Fruit fly (Drosophila melanogaster) whole organism, embryonic: ENCODE data around the gene CG14282.

Experiments used
- Aef1 ChIP-seq: fragments of 200-800 bp; sonication (Bioruptor generic); IDR thresholded peaks from 3 replicates; pipeline ENCODE4 v1.3.6; 2022; ENCODE audit warnings: missing biosample characterization, missing genetic modification characterization
- CG10209 ChIP-seq: fragments of 200-800 bp; sonication (Bioruptor generic); optimal IDR thresholded peaks from 3 replicates; lab custom pipeline; 2017; ENCODE audit warnings: missing biosample characterization, mild to moderate bottlenecking, missing genetic modification characterization, missing genetic modification reagents
- CG10979 ChIP-seq: fragments of 200-800 bp; sonication (Bioruptor generic); optimal IDR thresholded peaks from 2 replicates; lab custom pipeline; 2018; ENCODE audit warnings: missing biosample characterization, mild to moderate bottlenecking, missing genetic modification characterization, moderate library complexity
- CG11398 ChIP-seq: fragments of 200-800 bp; sonication (Bioruptor generic); optimal IDR thresholded peaks from 2 replicates; lab custom pipeline; 2016; ENCODE audit warnings: missing biosample characterization, missing genetic modification characterization
- CG13775 ChIP-seq: fragments of 200-800 bp; sonication (Bioruptor generic); optimal IDR thresholded peaks from 3 replicates; lab custom pipeline; 2017; ENCODE audit warnings: missing biosample characterization, mild to moderate bottlenecking, missing genetic modification characterization
- CG14050 ChIP-seq: fragments of 200-800 bp; sonication (Bioruptor generic); IDR thresholded peaks from 3 replicates; pipeline ENCODE4 v1.3.6; 2022; ENCODE audit warnings: missing biosample characterization, missing genetic modification characterization
- CG14965 ChIP-seq: fragments of 200-800 bp; sonication (Bioruptor generic); optimal IDR thresholded peaks from 2 replicates; lab custom pipeline; 2016; ENCODE audit warnings: missing biosample characterization, missing genetic modification characterization, borderline replicate concordance
- CG15073 ChIP-seq: fragments of 200-800 bp; sonication (Bioruptor generic); optimal IDR thresholded peaks from 2 replicates; lab custom pipeline; 2016; ENCODE audit warnings: missing biosample characterization, missing genetic modification characterization
- CG18011 ChIP-seq: fragments of 200-800 bp; sonication (Bioruptor generic); optimal IDR thresholded peaks from 2 replicates; lab custom pipeline; 2017; ENCODE audit warnings: missing biosample characterization, missing genetic modification characterization, mild to moderate bottlenecking, moderate library complexity, missing genotype
- CG18476 ChIP-seq: fragments of 200-800 bp; sonication (Bioruptor generic); optimal IDR thresholded peaks from 2 replicates; lab custom pipeline; 2016; ENCODE audit warnings: missing biosample characterization, mild to moderate bottlenecking, missing genetic modification characterization
- CG2116 ChIP-seq: fragments of 200-800 bp; sonication (Bioruptor generic); optimal IDR thresholded peaks from 3 replicates; lab custom pipeline; 2018; ENCODE audit warnings: missing biosample characterization, mild to moderate bottlenecking, missing genetic modification characterization
- CG2129 ChIP-seq: fragments of 200-800 bp; sonication (Bioruptor generic); IDR thresholded peaks from 2 replicates; pipeline ENCODE4 v1.3.6; 2022; ENCODE audit warnings: missing biosample characterization, missing genetic modification characterization; ENCODE audit not compliant: partially characterized antibody
- CG30431 ChIP-seq: fragments of 200-800 bp; sonication (Bioruptor generic); optimal IDR thresholded peaks from 2 replicates; lab custom pipeline; 2017; ENCODE audit warnings: missing biosample characterization, missing genetic modification characterization
- CG42726 ChIP-seq: fragments of 200-800 bp; sonication (Bioruptor generic); IDR thresholded peaks from 2 replicates; pipeline ENCODE4 v1.3.6; 2022; ENCODE audit warnings: missing biosample characterization, missing genetic modification characterization; ENCODE audit not compliant: partially characterized antibody
- CG4404 ChIP-seq: fragments of 200-800 bp; sonication (Bioruptor generic); IDR thresholded peaks from 2 replicates; pipeline ENCODE4 v1.3.6; 2022; ENCODE audit warnings: missing biosample characterization, missing genetic modification characterization
- CG4854 ChIP-seq: fragments of 200-800 bp; sonication (Bioruptor generic); optimal IDR thresholded peaks from 2 replicates; lab custom pipeline; 2016; ENCODE audit warnings: missing biosample characterization, missing genetic modification characterization, inconsistent platforms
- CG6272 ChIP-seq: fragments of 200-800 bp; sonication (Bioruptor generic); IDR thresholded peaks from 2 replicates; pipeline ENCODE4 v1.3.6; 2022; ENCODE audit warnings: missing biosample characterization, missing genetic modification characterization
- CG6791 ChIP-seq: fragments of 200-800 bp; sonication (Bioruptor generic); IDR thresholded peaks from 3 replicates; pipeline ENCODE4 v1.3.6; 2022; ENCODE audit warnings: missing biosample characterization, missing genetic modification characterization; ENCODE audit not compliant: partially characterized antibody
- CG7357 ChIP-seq: fragments of 200-800 bp; sonication (Bioruptor generic); IDR thresholded peaks from 3 replicates; pipeline ENCODE4 v1.3.6; 2022; ENCODE audit warnings: missing biosample characterization, missing genetic modification characterization
- CG7745 ChIP-seq: fragments of 200-800 bp; sonication (Bioruptor generic); optimal IDR thresholded peaks from 2 replicates; lab custom pipeline; 2018; ENCODE audit warnings: missing biosample characterization, mild to moderate bottlenecking, missing genetic modification characterization, moderate library complexity
- CG8281 ChIP-seq: fragments of 200-800 bp; sonication (Bioruptor generic); optimal IDR thresholded peaks from 2 replicates; lab custom pipeline; 2018; ENCODE audit warnings: missing biosample characterization, mild to moderate bottlenecking, missing genetic modification characterization, moderate library complexity
- CG9215 ChIP-seq: fragments of 200-800 bp; sonication (Bioruptor generic); IDR thresholded peaks from 2 replicates; pipeline ENCODE4 v1.3.6; 2022; ENCODE audit warnings: missing biosample characterization, missing genetic modification characterization
- CkIIα-i1 ChIP-seq: fragments of 200-800 bp; sonication (Bioruptor generic); IDR thresholded peaks from 2 replicates; pipeline ENCODE4 v1.3.6; 2022; ENCODE audit warnings: missing biosample characterization, missing genetic modification characterization
- CoRest ChIP-seq: fragments of 200-800 bp; sonication (Bioruptor generic); optimal IDR thresholded peaks from 3 replicates; lab custom pipeline; 2018; ENCODE audit warnings: missing biosample characterization, mild to moderate bottlenecking, missing genetic modification characterization, moderate library complexity
- D ChIP-seq, 2 experiments: fragments of 200-800 bp in 1 of 2; fragments of >200 bp in 1 of 2; sonication (Bioruptor generic) in 1 of 2; optimal IDR thresholded peaks; 2 replicates in 1 of 2; 3 replicates in 1 of 2; lab custom pipeline; 2017; ENCODE audit warnings: mild to moderate bottlenecking in 1 of 2, missing biosample characterization in 1 of 2, missing genetic modification characterization in 1 of 2, missing genetic modification reagents in 1 of 2
- Doc2 ChIP-seq: fragments of 200-800 bp; sonication (Bioruptor generic); IDR thresholded peaks from 2 replicates; pipeline ENCODE4 v1.3.6; 2022; ENCODE audit warnings: missing biosample characterization, missing genetic modification characterization
- Doc3 ChIP-seq: fragments of 200-800 bp; sonication (Bioruptor generic); IDR thresholded peaks from 3 replicates; pipeline ENCODE4 v1.3.6; 2022; ENCODE audit warnings: missing biosample characterization, missing genetic modification characterization; ENCODE audit not compliant: partially characterized antibody
- E2f1 ChIP-seq: fragments of 200-800 bp; sonication (Bioruptor generic); IDR thresholded peaks from 2 replicates; pipeline ENCODE4 v1.3.6; 2022; ENCODE audit warnings: missing biosample characterization, missing genetic modification characterization
- GATAe ChIP-seq: fragments of 200-800 bp; sonication (Bioruptor generic); conservative IDR thresholded peaks from 2 replicates; pipeline ENCODE4 v1.3.6; 2022; ENCODE audit warnings: missing biosample characterization, missing genetic modification characterization
- HHEX ChIP-seq: fragments of 200-800 bp; sonication (Bioruptor generic); optimal IDR thresholded peaks from 3 replicates; lab custom pipeline; 2017; ENCODE audit warnings: missing biosample characterization, mild to moderate bottlenecking, missing genetic modification characterization, missing genetic modification reagents
- HmgZ ChIP-seq: fragments of 200-800 bp; sonication (Bioruptor generic); optimal IDR thresholded peaks from 2 replicates; lab custom pipeline; 2018; ENCODE audit warnings: missing biosample characterization, mild to moderate bottlenecking, missing genetic modification characterization
- Hr51 ChIP-seq, 2 experiments: fragments of 200-800 bp; sonication (Bioruptor generic); optimal IDR thresholded peaks; 2 replicates in 1 of 2; 3 replicates in 1 of 2; lab custom pipeline; 2016 to 2018; ENCODE audit warnings: missing biosample characterization in 2 of 2, missing genetic modification characterization in 2 of 2, mild to moderate bottlenecking in 1 of 2, moderate library complexity in 1 of 2
- MTF-1 ChIP-seq: fragments of 200-800 bp; sonication (Bioruptor generic); optimal IDR thresholded peaks from 2 replicates; lab custom pipeline; 2018; ENCODE audit warnings: missing biosample characterization, mild to moderate bottlenecking, missing genetic modification characterization, borderline replicate concordance
- Myb ChIP-seq: fragments of 200-800 bp; sonication (Bioruptor generic); optimal IDR thresholded peaks from 2 replicates; lab custom pipeline; 2016; ENCODE audit warnings: missing biosample characterization, missing genetic modification characterization
- Sin3A ChIP-seq: fragments of >200 bp; optimal IDR thresholded peaks from 2 replicates; lab custom pipeline; 2018
- Six4 ChIP-seq: fragments of 200-800 bp; sonication (Bioruptor generic); optimal IDR thresholded peaks from 2 replicates; lab custom pipeline; 2016; ENCODE audit warnings: missing biosample characterization, missing genetic modification characterization
- ase ChIP-seq: fragments of 200-800 bp; sonication (Bioruptor generic); IDR thresholded peaks from 3 replicates; pipeline ENCODE4 v1.3.6; 2022; ENCODE audit warnings: missing biosample characterization, missing genetic modification characterization
- bcd ChIP-seq: fragments of 200-800 bp; sonication (Bioruptor generic); optimal IDR thresholded peaks from 2 replicates; lab custom pipeline; 2017; ENCODE audit warnings: missing biosample characterization, mild to moderate bottlenecking, missing genetic modification characterization
- chn ChIP-seq: fragments of 200-800 bp; sonication (Bioruptor generic); optimal IDR thresholded peaks from 2 replicates; lab custom pipeline; 2016; ENCODE audit warnings: missing biosample characterization, missing genetic modification characterization
- dmrt11E ChIP-seq: fragments of 200-800 bp; sonication (Bioruptor generic); optimal IDR thresholded peaks from 3 replicates; lab custom pipeline; 2018; ENCODE audit warnings: missing biosample characterization, mild to moderate bottlenecking, missing genetic modification characterization, moderate library complexity
- fd64A ChIP-seq: fragments of 200-800 bp; sonication (Bioruptor generic); optimal IDR thresholded peaks from 3 replicates; lab custom pipeline; 2018; ENCODE audit warnings: missing biosample characterization, mild to moderate bottlenecking, missing genetic modification characterization
- lola ChIP-seq, 3 experiments: fragments of >200 bp in 2 of 3; fragments of 200-800 bp in 1 of 3; sonication (Bioruptor generic) in 1 of 3; optimal IDR thresholded peaks; 2 replicates each; lab custom pipeline; 2017 to 2019; ENCODE audit warnings: missing biosample characterization in 3 of 3, missing genetic modification characterization in 3 of 3, mild to moderate bottlenecking in 1 of 3, moderate library complexity in 1 of 3
- lov ChIP-seq, 2 experiments: fragments of 200-800 bp in 1 of 2; fragments of >200 bp in 1 of 2; sonication (Bioruptor generic) in 1 of 2; IDR thresholded peaks in 1 of 2; optimal IDR thresholded peaks in 1 of 2; 2 replicates in 1 of 2; 3 replicates in 1 of 2; pipeline versions ENCODE4 v1.3.6 to Lab custom; 2017 to 2022; ENCODE audit warnings: missing biosample characterization in 1 of 2, missing genetic modification characterization in 1 of 2
- p53 ChIP-seq: fragments of 200-800 bp; sonication (Bioruptor generic); optimal IDR thresholded peaks from 2 replicates; lab custom pipeline; 2016; ENCODE audit warnings: missing biosample characterization, missing genetic modification characterization
- pb ChIP-seq: fragments of 200-800 bp; sonication (Bioruptor generic); optimal IDR thresholded peaks from 3 replicates; lab custom pipeline; 2016; ENCODE audit warnings: missing biosample characterization, missing genetic modification characterization
- pho ChIP-seq: fragments of 200-800 bp; sonication (Bioruptor generic); optimal IDR thresholded peaks from 2 replicates; lab custom pipeline; 2016; ENCODE audit warnings: missing biosample characterization, missing genetic modification characterization
- tio ChIP-seq: fragments of 200-800 bp; sonication (Bioruptor generic); optimal IDR thresholded peaks from 2 replicates; lab custom pipeline; 2017; ENCODE audit warnings: missing biosample characterization, missing genetic modification characterization, inconsistent platforms
- zen2 ChIP-seq: fragments of 200-800 bp; sonication (Bioruptor generic); IDR thresholded peaks from 3 replicates; pipeline ENCODE4 v1.3.6; 2022; ENCODE audit warnings: missing biosample characterization, missing genetic modification characterization; ENCODE audit not compliant: partially characterized antibody

Gene CG14282

DNA sequence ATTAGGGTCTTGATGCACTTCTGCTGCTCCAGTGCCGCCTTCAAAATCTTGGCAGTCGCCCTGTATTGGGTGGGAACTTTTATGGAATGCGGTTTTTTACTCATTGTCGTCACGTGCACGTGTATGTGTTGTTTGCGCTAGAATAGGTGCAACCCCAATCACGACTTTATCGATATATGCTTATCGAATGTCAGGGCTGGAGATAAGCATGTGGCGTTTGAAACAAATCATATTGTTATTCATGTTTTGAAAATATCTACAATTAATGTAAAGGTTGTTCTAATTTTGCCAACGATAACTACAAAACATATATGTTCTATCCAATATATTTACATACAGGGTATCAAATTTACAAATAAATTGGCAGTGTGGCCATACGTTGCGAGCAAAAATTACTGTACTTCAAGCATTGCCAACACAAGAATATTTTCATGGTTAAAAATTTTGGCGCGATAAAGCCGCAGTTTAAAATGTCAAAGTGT, 14.6 kb upstream of the CG14282 start, which contains the start of the genes CG42359 and Nsun5:
CG42359 (minus strand) TSS at position 166 of the 482 bp plus-strand sequence.
Nsun5 (minus strand) TSS at position 166 of the 482 bp plus-strand sequence.
- TF ChIP-seq Aef1, result peak; percentile 90
- TF ChIP-seq CG2116 (GFP tag; lab: Kevin White, UChicago), result peak; percentile 92
- no peak for TF ChIP-seq lov (optimal IDR thresholded peaks at IDR 0.05; lab: Kevin White, UChicago)
- TF ChIP-seq lov (GFP tag; IDR thresholded peaks at IDR 0.05; lab: Robert Waterston, UW), result peak; percentile 85; the same call in 2 of the 3 replicates
- TF ChIP-seq pho (GFP tag; lab: Kevin White, UChicago), result peak; percentile 92
- peak; percentile 47 for TF ChIP-seq CG8281 (tag; lab: Kevin White, UChicago)
- peak; percentile 87 for TF ChIP-seq CG10209 (GFP tag; lab: Kevin White, UChicago)
- TF ChIP-seq dmrt11E (tag; lab: Kevin White, UChicago), result peak; percentile 87
- no peak for TF ChIP-seq CkIIα-i1 (GFP tag; lab: Robert Waterston, UW)
- peak; percentile 88 for TF ChIP-seq CG13775 (GFP tag; lab: Kevin White, UChicago)
- no peak for TF ChIP-seq D (optimal IDR thresholded peaks at IDR 0.05; lab: Kevin White, UChicago)
- peak; percentile 79 for TF ChIP-seq D (GFP tag; optimal IDR thresholded peaks at IDR 0.05; lab: Kevin White, UChicago)
- peak; percentile 86 for TF ChIP-seq E2f1 (GFP tag; lab: Robert Waterston, UW)
- peak; percentile 90 for TF ChIP-seq CoRest (tag; lab: Kevin White, UChicago)
- peak; percentile 86 for TF ChIP-seq ase
- peak; percentile 90 for TF ChIP-seq CG18476 (GFP tag; lab: Kevin White, UChicago)
- peak; percentile 76 for TF ChIP-seq CG42726 (GFP tag; lab: Robert Waterston, UW)
- peak; percentile 65 for TF ChIP-seq CG14965 (GFP tag; lab: Kevin White, UChicago)
- TF ChIP-seq fd64A (GFP tag; lab: Kevin White, UChicago), result peak; percentile 10
- peak; percentile 50 for TF ChIP-seq MTF-1 (GFP tag; lab: Kevin White, UChicago)
- peak; percentile 76 for TF ChIP-seq pb (GFP tag; lab: Kevin White, UChicago)
- peak; percentile 83 for TF ChIP-seq CG14050 (GFP tag; lab: Robert Waterston, UW)
- TF ChIP-seq CG7357, result peak; percentile 58; the same call in 1 of the 3 replicates
- peak; percentile 84 for TF ChIP-seq HHEX (GFP tag; lab: Kevin White, UChicago)
- peak; percentile 90 for TF ChIP-seq CG2129
- TF ChIP-seq Six4 (GFP tag; lab: Kevin White, UChicago), result peak; percentile 91
- TF ChIP-seq CG18011 (GFP tag; lab: Kevin White, UChicago), result peak; percentile 81
- TF ChIP-seq Sin3A (lab: Kevin White, UChicago), result peak; percentile 92
- TF ChIP-seq CG4404 (GFP tag; lab: Robert Waterston, UW), result peak; percentile 85
- peak; percentile 86 for TF ChIP-seq CG6791
- TF ChIP-seq bcd (GFP tag; lab: Kevin White, UChicago), result peak; percentile 87
- TF ChIP-seq Doc3 (GFP tag; lab: Robert Waterston, UW), result peak; percentile 94
- TF ChIP-seq Doc2, result 0 out of 2 replicates have a peak, but pooled peaks have one; percentile 32
- peak; percentile 84 for TF ChIP-seq CG4854 (GFP tag; lab: Kevin White, UChicago)
- peak; percentile 84 to 87 for TF ChIP-seq Hr51 (GFP tag; optimal IDR thresholded peaks at IDR 0.05; lab: Kevin White, UChicago)
- peak; percentile 94 for TF ChIP-seq chn (GFP tag; lab: Kevin White, UChicago)
- TF ChIP-seq CG6272 (GFP tag; lab: Robert Waterston, UW), result peak; percentile 82
- TF ChIP-seq CG30431 (GFP tag; lab: Kevin White, UChicago), result peak; percentile 70
- peak; percentile 100 for TF ChIP-seq CG9215
- TF ChIP-seq tio (GFP tag; lab: Kevin White, UChicago), result peak; percentile 76
- peak; percentile 35; the same call in 1 of the 2 replicates for TF ChIP-seq GATAe (GFP tag; lab: Robert Waterston, UW)
- peak; percentile 26 for TF ChIP-seq CG7745 (tag; lab: Kevin White, UChicago)
- TF ChIP-seq lola (GFP tag; optimal IDR thresholded peaks at IDR 0.05; lab: Kevin White, UChicago), result peak in 1 of 3 experiments; percentile 83
- TF ChIP-seq p53 (GFP tag; lab: Kevin White, UChicago), result peak; percentile 83
- TF ChIP-seq CG10979 (tag; lab: Kevin White, UChicago), result peak; percentile 85
- peak; percentile 10 for TF ChIP-seq CG15073
- peak; percentile 86 for TF ChIP-seq CG11398 (GFP tag; lab: Kevin White, UChicago)
- TF ChIP-seq zen2 (GFP tag; lab: Robert Waterston, UW), result peak; percentile 85; the same call in 2 of the 3 replicates
- peak; percentile 93 for TF ChIP-seq HmgZ
- peak; percentile 75 for TF ChIP-seq Myb (GFP tag; lab: Kevin White, UChicago)
